Fruit fly (Drosophila melanogaster): ENCODE results near the gene crp.
A peak's percentile ranks its signal among the peaks of the same experiment; 100 is the strongest.

crp gene

dm6 chr2L:16317777-16318610, 30.5 kb upstream of the crp start (continued):
- TF ChIP-seq Ada2b (GFP tag; IDR thresholded peaks at IDR 0.05) (0 out of 2 replicates have a peak, but pooled peaks have one; percentile 21), CG2199 (GFP tag; IDR thresholded peaks at IDR 0.05) (no peak), HmgZ (tag; optimal IDR thresholded peaks at IDR 0.05) (no peak), CG9817 (tag; optimal IDR thresholded peaks at IDR 0.05) (peak; percentile 18), CG16863 (GFP tag; optimal IDR thresholded peaks at IDR 0.05) (no peak), hb (GFP tag; IDR thresholded peaks at IDR 0.05; ENCODE audit: partially characterized antibody) (no peak), MESR4 (GFP tag; optimal IDR thresholded peaks at IDR 0.05) (no peak), fd96Cb (tag; optimal IDR thresholded peaks at IDR 0.05) (no peak), cwo (GFP tag; optimal IDR thresholded peaks at IDR 0.05) (no peak), ATbp (GFP tag; optimal IDR thresholded peaks at IDR 0.05) (peak; percentile 91), kah (GFP tag; optimal IDR thresholded peaks at IDR 0.05) (peak; percentile 2), Dad (GFP tag; optimal IDR thresholded peaks at IDR 0.05) (no peak), pzg (GFP tag; optimal IDR thresholded peaks at IDR 0.05) (no peak), CG13775 (GFP tag; optimal IDR thresholded peaks at IDR 0.05) (no peak), CG9727 (GFP tag; optimal IDR thresholded peaks at IDR 0.05) (no peak), CG4730 (GFP tag; IDR thresholded peaks at IDR 0.05) (no peak), CG7987 (GFP tag; optimal IDR thresholded peaks at IDR 0.05) (peak; percentile 33), chn (GFP tag; optimal IDR thresholded peaks at IDR 0.05) (no peak), Chrac-16 (GFP tag; optimal IDR thresholded peaks at IDR 0.05) (no peak), Asciz (GFP tag; optimal IDR thresholded peaks at IDR 0.05) (peak; percentile 32), Ssrp (tag; optimal IDR thresholded peaks at IDR 0.05) (no peak), pnt (GFP tag; optimal IDR thresholded peaks at IDR 0.05) (no peak), Hr78 (GFP tag; optimal IDR thresholded peaks at IDR 0.05) (no peak), Spps (tag; optimal IDR thresholded peaks at IDR 0.05) (no peak), CG12104 (GFP tag; optimal IDR thresholded peaks at IDR 0.05) (peak; percentile 17), CG17328 (GFP tag; IDR thresholded peaks at IDR 0.05) (no peak), zfh2 (GFP tag; optimal IDR thresholded peaks at IDR 0.05) (no peak), CG10979 (tag; optimal IDR thresholded peaks at IDR 0.05) (no peak), lov (optimal IDR thresholded peaks at IDR 0.05) (no peak), lov (GFP tag; IDR thresholded peaks at IDR 0.05) (no peak; the same call in 2 of the 3 replicates), Dip2 (GFP tag; IDR thresholded peaks at IDR 0.05) (no peak), Camta (GFP tag; optimal IDR thresholded peaks at IDR 0.05) (peak; percentile 4), klu (GFP tag; IDR thresholded peaks at IDR 0.05) (no peak), D (optimal IDR thresholded peaks at IDR 0.05) (no peak), D (GFP tag; optimal IDR thresholded peaks at IDR 0.05) (peak; percentile 4), CG18599 (GFP tag; optimal IDR thresholded peaks at IDR 0.05) (peak; percentile 58), CG7357 (GFP tag; IDR thresholded peaks at IDR 0.05) (no peak), kay (GFP tag; optimal IDR thresholded peaks at IDR 0.05) (no peak), ttk (GFP tag; IDR thresholded peaks at IDR 0.05) (no peak; the same call in 1 of the 2 replicates), CG12299 (tag; optimal IDR thresholded peaks at IDR 0.05) (peak; percentile 67), otp (GFP tag; IDR thresholded peaks at IDR 0.05) (peak; percentile 36; the same call in 1 of the 3 replicates), Sox102F (GFP tag; optimal IDR thresholded peaks at IDR 0.05) (no peak), CG12236 (GFP tag; optimal IDR thresholded peaks at IDR 0.05) (peak; percentile 3), pros (GFP tag; optimal IDR thresholded peaks at IDR 0.05) (no peak), Fer3 (tag; optimal IDR thresholded peaks at IDR 0.05) (peak; percentile 43), CG1529 (GFP tag; optimal IDR thresholded peaks at IDR 0.05) (peak; percentile 41), croc (GFP tag; conservative IDR thresholded peaks at IDR 0.05) (no peak), hth (optimal IDR thresholded peaks at IDR 0.05) (no peak), CG2875 (GFP tag; optimal IDR thresholded peaks at IDR 0.05) (peak; percentile 58)

Data from whole organism, embryonic.